Fruit fly (Drosophila melanogaster) whole organism, embryonic: ENCODE measurements around the gene CG13843.

ENCODE experiments used
- C15 ChIP-seq: fragments of 200-800 bp; sonication (Bioruptor generic); IDR thresholded peaks from 3 replicates; pipeline ENCODE4 v1.3.6; 2022; ENCODE audit warnings: missing biosample characterization, missing genetic modification characterization
- CG11093 ChIP-seq: fragments of 200-800 bp; sonication (Bioruptor generic); IDR thresholded peaks from 3 replicates; pipeline ENCODE4 v1.3.6; 2022; ENCODE audit warnings: missing biosample characterization, missing genetic modification characterization
- CG11456 ChIP-seq: fragments of 200-800 bp; sonication (Bioruptor generic); IDR thresholded peaks from 3 replicates; pipeline ENCODE4 v1.3.6; 2022; ENCODE audit warnings: missing biosample characterization, missing genetic modification characterization
- CG12299 ChIP-seq: fragments of 200-800 bp; sonication (Bioruptor generic); optimal IDR thresholded peaks from 2 replicates; lab custom pipeline; 2018; ENCODE audit warnings: missing biosample characterization, mild to moderate bottlenecking, missing genetic modification characterization
- CG14710 ChIP-seq: fragments of 200-800 bp; sonication (Bioruptor generic); optimal IDR thresholded peaks from 3 replicates; lab custom pipeline; 2019; ENCODE audit warnings: missing biosample characterization, mild to moderate bottlenecking, missing genetic modification characterization, moderate library complexity
- CG16813 ChIP-seq: fragments of 200-800 bp; sonication (Bioruptor generic); IDR thresholded peaks from 3 replicates; pipeline ENCODE4 v1.3.6; 2022; ENCODE audit warnings: missing biosample characterization, missing genetic modification characterization; ENCODE audit not compliant: partially characterized antibody
- CG18599 ChIP-seq: fragments of 200-800 bp; sonication (Bioruptor generic); optimal IDR thresholded peaks from 3 replicates; lab custom pipeline; 2017; ENCODE audit warnings: missing biosample characterization, missing genetic modification characterization, mild to moderate bottlenecking, moderate library complexity, missing genetic modification reagents
- CG2120 ChIP-seq: fragments of 200-800 bp; sonication (Bioruptor generic); optimal IDR thresholded peaks from 3 replicates; lab custom pipeline; 2016; ENCODE audit warnings: missing biosample characterization, missing genetic modification characterization
- CG31365 ChIP-seq: fragments of 200-800 bp; sonication (Bioruptor generic); optimal IDR thresholded peaks from 2 replicates; lab custom pipeline; 2018; ENCODE audit warnings: missing biosample characterization, mild to moderate bottlenecking, missing genetic modification characterization
- CG4328 ChIP-seq: fragments of 200-800 bp; sonication (Bioruptor generic); optimal IDR thresholded peaks from 3 replicates; lab custom pipeline; 2017; ENCODE audit warnings: missing biosample characterization, missing genetic modification reagents, missing genetic modification characterization
- CG5245 ChIP-seq: fragments of 200-800 bp; sonication (Bioruptor generic); optimal IDR thresholded peaks from 3 replicates; lab custom pipeline; 2016; ENCODE audit warnings: missing biosample characterization, missing genetic modification characterization
- CG7372 ChIP-seq: fragments of 200-800 bp; sonication (Bioruptor generic); IDR thresholded peaks from 2 replicates; pipeline ENCODE4 v1.3.6; 2022; ENCODE audit warnings: missing biosample characterization, missing genetic modification characterization
- CG7963 ChIP-seq: fragments of 200-800 bp; sonication (Bioruptor generic); IDR thresholded peaks from 3 replicates; pipeline ENCODE4 v1.3.6; 2022; ENCODE audit warnings: missing biosample characterization, missing genetic modification characterization; ENCODE audit not compliant: partially characterized antibody
- CG8944 ChIP-seq: fragments of 200-800 bp; sonication (Bioruptor generic); optimal IDR thresholded peaks from 3 replicates; lab custom pipeline; 2016; ENCODE audit warnings: missing biosample characterization, missing genetic modification characterization
- Chrac-16 ChIP-seq: fragments of 200-800 bp; sonication (Bioruptor generic); optimal IDR thresholded peaks from 3 replicates; lab custom pipeline; 2016; ENCODE audit warnings: missing biosample characterization, missing genetic modification characterization
- Ets65A ChIP-seq: fragments of 200-800 bp; sonication (Bioruptor generic); peaks from one replicate; lab custom pipeline; 2016; ENCODE audit warnings: missing biosample characterization, missing genetic modification characterization
- Ets97D ChIP-seq: fragments of 200-800 bp; sonication (Bioruptor generic); optimal IDR thresholded peaks from 3 replicates; lab custom pipeline; 2016; ENCODE audit warnings: missing biosample characterization, missing genetic modification characterization
- Fer3 ChIP-seq: fragments of 200-800 bp; sonication (Bioruptor generic); optimal IDR thresholded peaks from 2 replicates; lab custom pipeline; 2018; ENCODE audit warnings: missing biosample characterization, mild to moderate bottlenecking, missing genetic modification characterization, moderate library complexity
- HLH4C ChIP-seq: fragments of 200-800 bp; sonication (Bioruptor generic); IDR thresholded peaks from 3 replicates; pipeline ENCODE4 v1.3.6; 2022; ENCODE audit warnings: missing biosample characterization, missing genetic modification characterization; ENCODE audit not compliant: partially characterized antibody
- Hr51 ChIP-seq, 2 experiments: fragments of 200-800 bp; sonication (Bioruptor generic); optimal IDR thresholded peaks; 2 replicates in 1 of 2; 3 replicates in 1 of 2; lab custom pipeline; 2016 to 2018; ENCODE audit warnings: missing biosample characterization in 2 of 2, missing genetic modification characterization in 2 of 2, mild to moderate bottlenecking in 1 of 2, moderate library complexity in 1 of 2
- NC2α ChIP-seq: fragments of 200-800 bp; sonication (Bioruptor generic); optimal IDR thresholded peaks from 2 replicates; lab custom pipeline; 2016; ENCODE audit warnings: missing biosample characterization, missing genetic modification characterization
- Optix ChIP-seq: fragments of 200-800 bp; sonication (Bioruptor generic); IDR thresholded peaks from 3 replicates; pipeline ENCODE4 v1.3.6; 2022; ENCODE audit warnings: missing biosample characterization, missing genetic modification characterization
- Pdp1 ChIP-seq, 2 experiments: fragments of 200-800 bp; sonication (Bioruptor generic); optimal IDR thresholded peaks; 3 replicates each; lab custom pipeline; 2016; ENCODE audit warnings: missing biosample characterization in 2 of 2, missing genetic modification characterization in 2 of 2, mild to moderate bottlenecking in 1 of 2, moderate library complexity in 1 of 2
- Ravus ChIP-seq: fragments of 200-800 bp; sonication (Bioruptor generic); IDR thresholded peaks from 2 replicates; pipeline ENCODE4 v1.3.6; 2022; ENCODE audit warnings: missing biosample characterization, missing genetic modification characterization
- Rx ChIP-seq: fragments of 200-800 bp; sonication (Bioruptor generic); IDR thresholded peaks from 2 replicates; pipeline ENCODE4 v1.3.6; 2022; ENCODE audit warnings: missing biosample characterization, missing genetic modification characterization
- Spps ChIP-seq: fragments of 200-800 bp; sonication (Bioruptor generic); optimal IDR thresholded peaks from 2 replicates; lab custom pipeline; 2018; ENCODE audit warnings: missing biosample characterization, mild to moderate bottlenecking, missing genetic modification characterization
- bab2 ChIP-seq: fragments of 200-800 bp; sonication (Bioruptor generic); optimal IDR thresholded peaks from 2 replicates; lab custom pipeline; 2016; ENCODE audit warnings: missing biosample characterization, missing genetic modification characterization
- bowl ChIP-seq: fragments of 200-800 bp; sonication (Bioruptor generic); IDR thresholded peaks from 2 replicates; pipeline ENCODE4 v1.3.6; 2022; ENCODE audit warnings: missing biosample characterization, missing genetic modification characterization
- bsh ChIP-seq, 2 experiments: fragments of 200-800 bp; sonication (Bioruptor generic); optimal IDR thresholded peaks; 2 replicates each; lab custom pipeline; 2017 to 2018; ENCODE audit warnings: mild to moderate bottlenecking in 2 of 2, missing biosample characterization in 2 of 2, missing genetic modification characterization in 2 of 2, moderate library complexity in 1 of 2
- chif ChIP-seq, 2 experiments: fragments of 200-800 bp; sonication (Bioruptor generic); optimal IDR thresholded peaks; 3 replicates each; lab custom pipeline; 2016; ENCODE audit warnings: missing biosample characterization in 2 of 2, missing genetic modification characterization in 2 of 2
- dm ChIP-seq: fragments of 200-800 bp; sonication (Bioruptor generic); optimal IDR thresholded peaks from 3 replicates; lab custom pipeline; 2016; ENCODE audit warnings: missing biosample characterization, missing genetic modification characterization
- dysf ChIP-seq: fragments of 200-800 bp; sonication (Bioruptor generic); IDR thresholded peaks from 3 replicates; pipeline ENCODE4 v1.3.6; 2022; ENCODE audit warnings: missing biosample characterization, missing genetic modification characterization
- eve ChIP-seq, 2 experiments: fragments of >200 bp; optimal IDR thresholded peaks; 2 replicates each; lab custom pipeline; 2017; ENCODE audit warnings: missing biosample characterization in 2 of 2, missing genetic modification characterization in 2 of 2
- fu2 ChIP-seq: fragments of 200-800 bp; sonication (Bioruptor generic); optimal IDR thresholded peaks from 2 replicates; lab custom pipeline; 2016; ENCODE audit warnings: missing biosample characterization, missing genetic modification characterization
- gce ChIP-seq: fragments of 200-800 bp; sonication (Bioruptor generic); IDR thresholded peaks from 3 replicates; pipeline ENCODE4 v1.3.6; 2022; ENCODE audit warnings: missing biosample characterization, missing genetic modification characterization
- hb ChIP-seq: fragments of 200-800 bp; sonication (Bioruptor generic); IDR thresholded peaks from 3 replicates; pipeline ENCODE4 v1.3.6; 2022; ENCODE audit warnings: missing biosample characterization, missing genetic modification characterization; ENCODE audit not compliant: partially characterized antibody
- insv ChIP-seq, 2 experiments: fragments of 200-800 bp; sonication (Bioruptor generic); optimal IDR thresholded peaks; 3 replicates each; lab custom pipeline; 2016 to 2018; ENCODE audit warnings: missing biosample characterization in 2 of 2, missing genetic modification characterization in 2 of 2
- jumu ChIP-seq: fragments of 200-800 bp; sonication (Bioruptor generic); optimal IDR thresholded peaks from 3 replicates; lab custom pipeline; 2016; ENCODE audit warnings: missing biosample characterization, missing genetic modification characterization
- kah ChIP-seq: fragments of 200-800 bp; sonication (Bioruptor generic); optimal IDR thresholded peaks from 2 replicates; lab custom pipeline; 2018; ENCODE audit warnings: missing biosample characterization, mild to moderate bottlenecking, missing genetic modification characterization
- lilli ChIP-seq: fragments of 200-800 bp; sonication (Bioruptor generic); optimal IDR thresholded peaks from 3 replicates; lab custom pipeline; 2016; ENCODE audit warnings: missing biosample characterization, missing genetic modification characterization
- lmd ChIP-seq: fragments of 200-800 bp; sonication (Bioruptor generic); IDR thresholded peaks from 2 replicates; pipeline ENCODE4 v1.3.6; 2022; ENCODE audit warnings: missing biosample characterization, missing genetic modification characterization
- lola ChIP-seq, 3 experiments: fragments of >200 bp in 2 of 3; fragments of 200-800 bp in 1 of 3; sonication (Bioruptor generic) in 1 of 3; optimal IDR thresholded peaks; 2 replicates each; lab custom pipeline; 2017 to 2019; ENCODE audit warnings: missing biosample characterization in 3 of 3, missing genetic modification characterization in 3 of 3, mild to moderate bottlenecking in 1 of 3, moderate library complexity in 1 of 3
- mirr ChIP-seq: fragments of 200-800 bp; sonication (Bioruptor generic); optimal IDR thresholded peaks from 3 replicates; lab custom pipeline; 2018; ENCODE audit warnings: missing biosample characterization, mild to moderate bottlenecking, missing genetic modification characterization
- nerfin-2 ChIP-seq: fragments of 200-800 bp; sonication (Bioruptor generic); IDR thresholded peaks from 2 replicates; pipeline ENCODE4 v1.3.6; 2022; ENCODE audit warnings: missing biosample characterization, missing genetic modification characterization; ENCODE audit not compliant: partially characterized antibody
- pita ChIP-seq: fragments of 200-800 bp; sonication (Bioruptor generic); optimal IDR thresholded peaks from 2 replicates; lab custom pipeline; 2017; ENCODE audit warnings: missing biosample characterization, mild to moderate bottlenecking, missing genetic modification characterization
- sd ChIP-seq: fragments of 200-800 bp; sonication (Bioruptor generic); optimal IDR thresholded peaks from 3 replicates; lab custom pipeline; 2018; ENCODE audit warnings: missing biosample characterization, mild to moderate bottlenecking, missing genetic modification characterization, moderate library complexity
- shn ChIP-seq: fragments of 200-800 bp; sonication (Bioruptor generic); optimal IDR thresholded peaks from 3 replicates; lab custom pipeline; 2016; ENCODE audit warnings: missing biosample characterization, missing genetic modification characterization
- sisA ChIP-seq: fragments of 200-800 bp; sonication (Bioruptor generic); IDR thresholded peaks from 2 replicates; pipeline ENCODE4 v1.3.6; 2022; ENCODE audit warnings: missing biosample characterization, missing genetic modification characterization
- sug ChIP-seq: fragments of 200-800 bp; optimal IDR thresholded peaks from 2 replicates; lab custom pipeline; 2019; ENCODE audit warnings: missing biosample characterization, mild to moderate bottlenecking, missing genetic modification characterization, moderate library complexity
- zen ChIP-seq: fragments of 200-800 bp; sonication (Bioruptor generic); optimal IDR thresholded peaks from 3 replicates; lab custom pipeline; 2018; ENCODE audit warnings: missing biosample characterization, mild to moderate bottlenecking, missing genetic modification characterization, moderate library complexity

The CG13843 gene

dm6 chr3R:22624737-22625136 is 15.5 kb downstream of the CG13843 start (continued):
- peak; percentile 74 for TF ChIP-seq Rx (GFP tag; lab: Robert Waterston, UW)
- no peak for TF ChIP-seq sug (tag; lab: Kevin White, UChicago)
- peak; percentile 14; the same call in 1 of the 2 replicates for TF ChIP-seq Ravus (GFP tag; lab: Robert Waterston, UW)
- no peak for TF ChIP-seq mirr
- TF ChIP-seq sisA = peak; percentile 77
- TF ChIP-seq gce (GFP tag; lab: Robert Waterston, UW) = peak; percentile 56; the same call in 2 of the 3 replicates
- no peak for TF ChIP-seq Hr51 (GFP tag; optimal IDR thresholded peaks at IDR 0.05; lab: Kevin White, UChicago)
- TF ChIP-seq fu2 (GFP tag; lab: Kevin White, UChicago) = peak; percentile 36
- TF ChIP-seq CG11093 (GFP tag; lab: Robert Waterston, UW) = no peak; the same call in 2 of the 3 replicates
- TF ChIP-seq Pdp1 (GFP tag; optimal IDR thresholded peaks at IDR 0.05; lab: Kevin White, UChicago) = peak; percentile 66 to 70
- 0 out of 2 replicates have a peak, but pooled peaks have one; percentile 29 for TF ChIP-seq bowl (GFP tag; lab: Robert Waterston, UW)
- TF ChIP-seq CG18599 (GFP tag; lab: Kevin White, UChicago) = peak; percentile 59
- peak; percentile 53 for TF ChIP-seq lilli (GFP tag; lab: Kevin White, UChicago)
- TF ChIP-seq Chrac-16 = peak; percentile 12
- TF ChIP-seq dysf (GFP tag; lab: Robert Waterston, UW) = peak; percentile 71
- TF ChIP-seq CG12299 (tag; lab: Kevin White, UChicago) = no peak
- TF ChIP-seq kah = peak; percentile 17
- TF ChIP-seq CG16813 (GFP tag; lab: Robert Waterston, UW) = no peak
- TF ChIP-seq CG14710 (tag; lab: Kevin White, UChicago) = peak; percentile 26
- TF ChIP-seq Ets97D (GFP tag; lab: Kevin White, UChicago) = no peak
- peak; percentile 62 for TF ChIP-seq CG5245 (GFP tag; lab: Kevin White, UChicago)
- TF ChIP-seq CG11456 (GFP tag; lab: Robert Waterston, UW) = peak; percentile 69; the same call in 1 of the 3 replicates
- no peak for TF ChIP-seq lola (GFP tag; optimal IDR thresholded peaks at IDR 0.05; lab: Kevin White, UChicago)
- TF ChIP-seq insv (GFP tag; optimal IDR thresholded peaks at IDR 0.05; lab: Kevin White, UChicago) = no peak
- peak; percentile 50 for TF ChIP-seq Fer3
- no peak for TF ChIP-seq HLH4C (GFP tag; lab: Robert Waterston, UW)
- peak; percentile 79 for TF ChIP-seq lmd (GFP tag; lab: Robert Waterston, UW)
- 0 out of 3 replicates have a peak, but pooled peaks have one; percentile 36 for TF ChIP-seq C15 (GFP tag; lab: Robert Waterston, UW)
- TF ChIP-seq jumu (GFP tag; lab: Kevin White, UChicago) = peak; percentile 59
- no peak for TF ChIP-seq Spps (tag; lab: Kevin White, UChicago)
- no peak for TF ChIP-seq CG7963
- TF ChIP-seq CG4328 = no peak
- peak; percentile 64 for TF ChIP-seq bab2 (GFP tag; lab: Kevin White, UChicago)
- no peak for TF ChIP-seq dm (GFP tag; lab: Kevin White, UChicago)
- TF ChIP-seq Ets65A (GFP tag; lab: Kevin White, UChicago) = peak; percentile 96
- TF ChIP-seq shn (GFP tag; lab: Kevin White, UChicago) = no peak
- no peak for TF ChIP-seq nerfin-2 (GFP tag; lab: Robert Waterston, UW)
- no peak for TF ChIP-seq NC2α (GFP tag; lab: Kevin White, UChicago)
- peak; percentile 46 for TF ChIP-seq CG2120 (GFP tag; lab: Kevin White, UChicago)
- peak; percentile 62; the same call in 1 of the 3 replicates for TF ChIP-seq Optix
- peak; percentile 46 for TF ChIP-seq zen (tag; lab: Kevin White, UChicago)
- TF ChIP-seq hb (GFP tag; lab: Robert Waterston, UW) = no peak
- no peak for TF ChIP-seq CG8944 (GFP tag; lab: Kevin White, UChicago)
- 0 out of 2 replicates have a peak, but pooled peaks have one; percentile 36 for TF ChIP-seq CG7372 (GFP tag; lab: Robert Waterston, UW)
- no peak for TF ChIP-seq pita
- no peak for TF ChIP-seq sd
- peak; percentile 47 to 71 for TF ChIP-seq bsh (GFP tag; optimal IDR thresholded peaks at IDR 0.05; lab: Kevin White, UChicago)
- TF ChIP-seq chif (GFP tag; optimal IDR thresholded peaks at IDR 0.05; lab: Kevin White, UChicago) = peak; percentile 60 to 68
- TF ChIP-seq eve (GFP tag; optimal IDR thresholded peaks at IDR 0.05; lab: Kevin White, UChicago) = no peak
- TF ChIP-seq CG31365 = no peak
